Fruit fly (Drosophila melanogaster) whole organism, prepupa: ENCODE data around the gene CG14439.
A peak's percentile ranks its signal among the peaks of the same experiment; 100 is the strongest.

Experiments
- Blimp-1 ChIP-seq: fragments of 200-800 bp; sonication (Bioruptor generic); optimal IDR thresholded peaks from 3 replicates; lab custom pipeline; 2017; ENCODE audit warnings: missing biosample characterization, missing genetic modification characterization, mild to moderate bottlenecking, moderate library complexity, missing genetic modification reagents
- CG10669 ChIP-seq: fragments of 200-800 bp; sonication (Bioruptor generic); optimal IDR thresholded peaks from 3 replicates; lab custom pipeline; 2018; ENCODE audit warnings: missing biosample characterization, mild to moderate bottlenecking, missing genetic modification characterization, moderate library complexity
- CG11294 ChIP-seq: fragments of 200-800 bp; sonication (Bioruptor generic); IDR thresholded peaks from 2 replicates; pipeline ENCODE4 v1.3.6; 2022; ENCODE audit warnings: missing biosample characterization, missing genetic modification characterization
- CG11762 ChIP-seq: fragments of 200-800 bp; sonication (Bioruptor generic); optimal IDR thresholded peaks from 3 replicates; lab custom pipeline; 2016; ENCODE audit warnings: missing biosample characterization, missing genetic modification characterization; ENCODE audit not compliant: insufficient read depth
- CG11902 ChIP-seq: fragments of 200-800 bp; sonication (Bioruptor generic); optimal IDR thresholded peaks from 3 replicates; lab custom pipeline; 2016; ENCODE audit warnings: missing biosample characterization, missing genetic modification characterization
- CG1621 ChIP-seq: fragments of 200-800 bp; sonication (Bioruptor generic); optimal IDR thresholded peaks from 3 replicates; lab custom pipeline; 2018; ENCODE audit warnings: missing biosample characterization, mild to moderate bottlenecking, missing genetic modification characterization
- CG16779 ChIP-seq: fragments of 200-800 bp; sonication (Bioruptor generic); optimal IDR thresholded peaks from 3 replicates; lab custom pipeline; 2017; ENCODE audit warnings: missing biosample characterization, mild to moderate bottlenecking, missing genetic modification characterization
- CG3032 ChIP-seq: fragments of 200-800 bp; optimal IDR thresholded peaks from 2 replicates; lab custom pipeline; 2019; ENCODE audit warnings: missing biosample characterization, mild to moderate bottlenecking, missing genetic modification characterization, moderate library complexity
- CG32006 ChIP-seq: fragments of 200-800 bp; sonication (Bioruptor generic); optimal IDR thresholded peaks from 3 replicates; lab custom pipeline; 2017; ENCODE audit warnings: missing biosample characterization, mild to moderate bottlenecking, missing genetic modification characterization
- CG34406 ChIP-seq: fragments of 200-800 bp; sonication (Bioruptor generic); optimal IDR thresholded peaks from 3 replicates; lab custom pipeline; 2016; ENCODE audit warnings: missing biosample characterization, missing genetic modification characterization
- CG3919 ChIP-seq: fragments of 200-800 bp; sonication (Bioruptor generic); optimal IDR thresholded peaks from 3 replicates; lab custom pipeline; 2016; ENCODE audit warnings: missing biosample characterization, missing genetic modification characterization
- CG4318 ChIP-seq: fragments of 200-800 bp; sonication (Bioruptor generic); optimal IDR thresholded peaks from 3 replicates; lab custom pipeline; 2017; ENCODE audit warnings: missing biosample characterization, mild to moderate bottlenecking, missing genetic modification characterization
- CG6163 ChIP-seq: fragments of 200-800 bp; sonication (Bioruptor generic); IDR thresholded peaks from 3 replicates; pipeline ENCODE4 v1.3.6; 2022; ENCODE audit warnings: missing biosample characterization, missing genetic modification characterization
- CG6276 ChIP-seq: fragments of 200-800 bp; sonication (Bioruptor generic); optimal IDR thresholded peaks from 2 replicates; lab custom pipeline; 2017; ENCODE audit warnings: missing biosample characterization, mild to moderate bottlenecking, missing genetic modification characterization
- CG6792 ChIP-seq: fragments of 200-800 bp; sonication (Bioruptor generic); optimal IDR thresholded peaks from 3 replicates; lab custom pipeline; 2016; ENCODE audit warnings: missing biosample characterization, missing genetic modification characterization
- CG6854 ChIP-seq: fragments of 200-800 bp; sonication (Bioruptor generic); optimal IDR thresholded peaks from 2 replicates; lab custom pipeline; 2017; ENCODE audit warnings: missing biosample characterization, mild to moderate bottlenecking, missing genetic modification characterization
- CG7368 ChIP-seq: fragments of 200-800 bp; sonication (Bioruptor generic); optimal IDR thresholded peaks from 3 replicates; lab custom pipeline; 2016; ENCODE audit warnings: missing biosample characterization, missing genetic modification characterization
- CG8119 ChIP-seq: fragments of 200-800 bp; sonication (Bioruptor generic); IDR thresholded peaks from 3 replicates; pipeline ENCODE4 v1.3.6; 2022; ENCODE audit warnings: missing biosample characterization, missing genetic modification characterization
- Eip75B ChIP-seq: fragments of 200-800 bp; sonication (Bioruptor generic); optimal IDR thresholded peaks from 3 replicates; lab custom pipeline; 2016; ENCODE audit warnings: missing biosample characterization, missing genetic modification characterization
- Eip78C ChIP-seq: fragments of 200-800 bp; sonication (Bioruptor generic); peaks from one replicate; lab custom pipeline; 2016; ENCODE audit warnings: missing biosample characterization, missing genetic modification characterization
- Eip93F ChIP-seq: fragments of 200-800 bp; sonication (Bioruptor generic); optimal IDR thresholded peaks from 2 replicates; lab custom pipeline; 2016; ENCODE audit warnings: missing biosample characterization, mild to moderate bottlenecking, missing genetic modification characterization
- Ets21C ChIP-seq: fragments of 200-800 bp; sonication (Bioruptor generic); optimal IDR thresholded peaks from 3 replicates; lab custom pipeline; 2016; ENCODE audit warnings: missing biosample characterization, missing genetic modification characterization
- Ets96B ChIP-seq: fragments of 200-800 bp; optimal IDR thresholded peaks from 2 replicates; lab custom pipeline; 2019; ENCODE audit warnings: missing biosample characterization, mild to moderate bottlenecking, missing genetic modification characterization, moderate library complexity
- Hr39 ChIP-seq: fragments of 200-800 bp; sonication (Bioruptor generic); optimal IDR thresholded peaks from 2 replicates; lab custom pipeline; 2016; ENCODE audit warnings: missing biosample characterization, missing genetic modification characterization
- Hr4 ChIP-seq: fragments of 200-800 bp; sonication (Bioruptor generic); optimal IDR thresholded peaks from 3 replicates; lab custom pipeline; 2016; ENCODE audit warnings: missing biosample characterization, missing genetic modification characterization
- Lpt ChIP-seq: fragments of 200-800 bp; sonication (Bioruptor generic); optimal IDR thresholded peaks from 3 replicates; lab custom pipeline; 2016; ENCODE audit warnings: missing biosample characterization, missing genetic modification characterization
- Met ChIP-seq: fragments of 200-800 bp; sonication (Bioruptor generic); optimal IDR thresholded peaks from 3 replicates; lab custom pipeline; 2016; ENCODE audit warnings: missing biosample characterization, missing genetic modification characterization
- Smox ChIP-seq: fragments of 200-800 bp; sonication (Bioruptor generic); optimal IDR thresholded peaks from 3 replicates; lab custom pipeline; 2016; ENCODE audit warnings: missing biosample characterization, missing genetic modification characterization
- cyc ChIP-seq: fragments of 200-800 bp; sonication (Bioruptor generic); optimal IDR thresholded peaks from 3 replicates; lab custom pipeline; 2016; ENCODE audit warnings: missing biosample characterization, missing genetic modification characterization
- eg ChIP-seq: fragments of 200-800 bp; sonication (Bioruptor generic); IDR thresholded peaks from 3 replicates; pipeline ENCODE4 v1.3.6; 2022; ENCODE audit warnings: missing biosample characterization, missing genetic modification characterization
- esn ChIP-seq: fragments of 200-800 bp; sonication (Bioruptor generic); optimal IDR thresholded peaks from 2 replicates; lab custom pipeline; 2016; ENCODE audit warnings: missing biosample characterization, mild to moderate bottlenecking, missing genetic modification characterization, moderate library complexity
- fd85E ChIP-seq: fragments of 200-800 bp; sonication (Bioruptor generic); optimal IDR thresholded peaks from 3 replicates; lab custom pipeline; 2016; ENCODE audit warnings: missing biosample characterization, missing genetic modification characterization
- lz ChIP-seq: fragments of 200-800 bp; sonication (Bioruptor generic); optimal IDR thresholded peaks from 3 replicates; lab custom pipeline; 2016; ENCODE audit warnings: missing biosample characterization, missing genetic modification characterization
- ss ChIP-seq, 2 experiments: fragments of 200-800 bp; sonication (Bioruptor generic); optimal IDR thresholded peaks; 2 replicates in 1 of 2; 3 replicates in 1 of 2; lab custom pipeline; 2017 to 2018; ENCODE audit warnings: mild to moderate bottlenecking in 2 of 2, missing biosample characterization in 2 of 2, missing genetic modification characterization in 2 of 2, moderate library complexity in 1 of 2
- svp ChIP-seq: fragments of 200-800 bp; sonication (Bioruptor generic); peaks from one replicate; lab custom pipeline; 2016; ENCODE audit warnings: missing biosample characterization, missing genetic modification characterization
- topi ChIP-seq: fragments of 200-800 bp; sonication (Bioruptor generic); optimal IDR thresholded peaks from 3 replicates; lab custom pipeline; 2016; ENCODE audit warnings: missing biosample characterization, missing genetic modification characterization
- vri ChIP-seq: fragments of 200-800 bp; sonication (Bioruptor generic); optimal IDR thresholded peaks from 3 replicates; lab custom pipeline; 2016; ENCODE audit warnings: missing biosample characterization, mild to moderate bottlenecking, missing genetic modification characterization

The CG14439 gene

dm6 chrX:6794190-6794589, 46.8 kb downstream of the CG14439 start (continued):
- TF ChIP-seq eg (GFP tag; lab: Robert Waterston, UW), result peak; percentile 94
- TF ChIP-seq Eip75B (GFP tag; lab: Kevin White, UChicago), result peak; percentile 52
- peak; percentile 74 for TF ChIP-seq CG11294 (GFP tag; lab: Robert Waterston, UW)
- TF ChIP-seq Eip78C, result peak; percentile 93
- TF ChIP-seq esn (GFP tag; lab: Kevin White, UChicago), result peak; percentile 67
- TF ChIP-seq svp (GFP tag; lab: Kevin White, UChicago), result peak; percentile 80
- TF ChIP-seq CG8119 (GFP tag; lab: Robert Waterston, UW), result peak; percentile 87
- TF ChIP-seq CG1621 (tag; lab: Kevin White, UChicago), result peak; percentile 69
- TF ChIP-seq CG10669 (GFP tag; lab: Kevin White, UChicago), result peak; percentile 65
- peak; percentile 78 for TF ChIP-seq Hr39
- peak; percentile 51 for TF ChIP-seq Ets21C (GFP tag; lab: Kevin White, UChicago)
- TF ChIP-seq CG6854, result no peak
- TF ChIP-seq Blimp-1, result no peak
- peak in 1 of 2 experiments; percentile 26 for TF ChIP-seq ss (GFP tag; optimal IDR thresholded peaks at IDR 0.05; lab: Kevin White, UChicago)
- TF ChIP-seq Lpt, result peak; percentile 77
- TF ChIP-seq Eip93F, result no peak
- TF ChIP-seq Smox (GFP tag; lab: Kevin White, UChicago), result peak; percentile 61
- peak; percentile 65 for TF ChIP-seq CG6276 (GFP tag; lab: Kevin White, UChicago)
- peak; percentile 54 for TF ChIP-seq CG6792 (GFP tag; lab: Kevin White, UChicago)
- TF ChIP-seq vri (GFP tag; lab: Kevin White, UChicago), result peak; percentile 33
- TF ChIP-seq CG6163 (GFP tag; lab: Robert Waterston, UW), result peak; percentile 91
- peak; percentile 71 for TF ChIP-seq CG11762
- peak; percentile 18 for TF ChIP-seq CG16779 (tag; lab: Kevin White, UChicago)
- peak; percentile 78 for TF ChIP-seq cyc (GFP tag; lab: Kevin White, UChicago)
- TF ChIP-seq Hr4 (GFP tag; lab: Kevin White, UChicago), result peak; percentile 87

- peak; percentile 6 for TF ChIP-seq CG10669 (GFP tag; lab: Kevin White, UChicago)
- TF ChIP-seq lz, result peak; percentile 12
- peak; percentile 24 for TF ChIP-seq CG3032 (tag; lab: Kevin White, UChicago)
- TF ChIP-seq cyc (GFP tag; lab: Kevin White, UChicago), result peak; percentile 41
- no peak for TF ChIP-seq CG34406 (GFP tag; lab: Kevin White, UChicago)
- TF ChIP-seq Hr39, result no peak
- TF ChIP-seq CG11902 (GFP tag; lab: Kevin White, UChicago), result peak; percentile 38
- TF ChIP-seq Eip75B (GFP tag; lab: Kevin White, UChicago), result no peak
- peak; percentile 33 for TF ChIP-seq CG3919 (GFP tag; lab: Kevin White, UChicago)
- no peak for TF ChIP-seq CG6276 (GFP tag; lab: Kevin White, UChicago)
- 0 out of 3 replicates have a peak, but pooled peaks have one; percentile 22 for TF ChIP-seq eg (GFP tag; lab: Robert Waterston, UW)
- TF ChIP-seq Ets96B (tag; lab: Kevin White, UChicago), result no peak
- TF ChIP-seq svp (GFP tag; lab: Kevin White, UChicago), result peak; percentile 21
- no peak for TF ChIP-seq CG6854
- peak; percentile 16 for TF ChIP-seq topi (GFP tag; lab: Kevin White, UChicago)
- peak; percentile 29 for TF ChIP-seq CG32006 (GFP tag; lab: Kevin White, UChicago)
- no peak for TF ChIP-seq CG4318 (GFP tag; lab: Kevin White, UChicago)
- peak; percentile 12 for TF ChIP-seq Eip78C
- TF ChIP-seq Met (GFP tag; lab: Kevin White, UChicago), result peak; percentile 31
- TF ChIP-seq CG6163 (GFP tag; lab: Robert Waterston, UW), result peak; percentile 37; the same call in 2 of the 3 replicates
- TF ChIP-seq CG7368, result no peak
- no peak for TF ChIP-seq fd85E (GFP tag; lab: Kevin White, UChicago)
Measured at dm6 chrX:6794826-6795225, 47.5 kb downstream of the CG14439 start.
